Worm (Caenorhabditis elegans) whole organism, L4/young adult: ENCODE data around the gene lcmt-1.

Source experiments
- W03F9.2 ChIP-seq: fragments of 150-350 bp; optimal IDR thresholded peaks from 2 replicates; lab custom pipeline; 2014; ENCODE audit warnings: missing biosample characterization, missing genetic modification characterization
- dao-5 ChIP-seq: sonication (generic microtip); optimal IDR thresholded peaks from 2 replicates; lab custom pipeline; 2016; ENCODE audit warnings: missing genotype, missing genetic modification characterization, moderate library complexity, missing compliant biosample characterization
- him-1 ChIP-seq: sonication (generic microtip); optimal IDR thresholded peaks from 2 replicates; lab custom pipeline; 2016; ENCODE audit warnings: missing genotype, missing genetic modification reagents, missing genetic modification characterization, missing compliant biosample characterization

ce11 chrIII:4323120-4323519 lies 20.1 kb upstream of the lcmt-1 start:
- TF ChIP-seq him-1 (tag; lab: Kevin White, UChicago) (no peak), dao-5 (no peak), W03F9.2 (tag; lab: Kevin White, UChicago) (no peak)
